Worm (Caenorhabditis elegans): ENCODE data around the gene elb-1.
A peak's percentile ranks its signal among the peaks of the same experiment; 100 is the strongest.

The elb-1 gene

DNA sequence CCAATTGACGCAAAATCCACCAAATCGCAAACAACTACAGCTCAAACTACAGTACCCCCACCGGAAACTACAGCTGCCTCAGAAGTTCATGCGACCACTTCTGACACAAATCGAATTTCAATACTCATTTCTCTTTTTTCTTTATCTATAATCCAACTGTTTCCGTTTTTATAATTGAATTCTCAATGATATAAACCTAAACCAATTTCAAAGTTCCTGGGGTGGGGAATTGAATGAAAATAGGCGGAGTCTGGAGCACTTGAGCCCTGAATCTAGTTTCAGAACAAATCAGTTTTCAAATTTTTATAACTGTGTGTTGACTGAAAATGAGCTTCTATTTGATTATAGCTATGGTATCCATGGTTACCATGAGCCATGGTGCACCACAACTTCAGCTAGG, 23.0 kb downstream of the elb-1 start, which contains the start of gene Y41C4A.6:
Gene Y41C4A.6 (plus strand): TSS at position 301 of the 400 bp plus-strand sequence.
- TF ChIP-seq ceh-82 (tag; optimal IDR thresholded peaks at IDR 0.05): no peak
- TF ChIP-seq lin-15B (tag; optimal IDR thresholded peaks at IDR 0.05): no peak
- no peak for TF ChIP-seq pha-4 (tag; optimal IDR thresholded peaks at IDR 0.05)
- TF ChIP-seq aly-2 (tag; optimal IDR thresholded peaks at IDR 0.05): no peak
- TF ChIP-seq fkh-10 (GFP tag; optimal IDR thresholded peaks at IDR 0.05): no peak
- TF ChIP-seq nhr-237 (tag; optimal IDR thresholded peaks at IDR 0.05): no peak
- no peak for TF ChIP-seq skn-1 (tag; optimal IDR thresholded peaks at IDR 0.05)
- TF ChIP-seq lsy-12 (tag; optimal IDR thresholded peaks at IDR 0.05): no peak
- no peak for TF ChIP-seq ztf-11 (tag; optimal IDR thresholded peaks at IDR 0.05)
- no peak for TF ChIP-seq eor-1 (tag; optimal IDR thresholded peaks at IDR 0.05)
- no peak for TF ChIP-seq mdl-1 (tag; optimal IDR thresholded peaks at IDR 0.05)
- TF ChIP-seq egl-5 (tag; optimal IDR thresholded peaks at IDR 0.05): no peak

DNA sequence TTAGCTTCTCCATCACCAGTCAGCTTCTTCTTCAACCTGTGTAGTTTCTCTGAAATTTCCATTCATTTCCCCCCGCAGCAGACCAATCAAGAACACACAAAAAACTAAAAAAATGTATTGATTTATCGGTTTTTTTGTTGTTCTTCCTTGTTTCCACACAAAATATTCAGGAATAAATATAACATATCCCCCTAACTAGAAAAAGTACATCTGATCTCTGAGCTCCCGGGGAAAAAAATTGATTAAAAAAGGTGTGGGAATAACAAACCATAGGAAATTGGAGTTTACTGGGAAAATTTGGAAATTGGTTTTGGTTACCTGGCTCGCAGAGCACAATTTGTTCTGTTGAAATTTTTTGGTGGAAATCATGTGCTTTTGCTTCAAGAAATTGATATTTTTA, 24.3 kb downstream of the elb-1 start, which contains the start of gene Y41C4A.22:
Gene Y41C4A.22 (plus strand): TSS at position 301 of the 400 bp plus-strand sequence.
- TF ChIP-seq ceh-28 (tag; optimal IDR thresholded peaks at IDR 0.05) (no peak), pha-4 (tag; optimal IDR thresholded peaks at IDR 0.05) (no peak)

DNA sequence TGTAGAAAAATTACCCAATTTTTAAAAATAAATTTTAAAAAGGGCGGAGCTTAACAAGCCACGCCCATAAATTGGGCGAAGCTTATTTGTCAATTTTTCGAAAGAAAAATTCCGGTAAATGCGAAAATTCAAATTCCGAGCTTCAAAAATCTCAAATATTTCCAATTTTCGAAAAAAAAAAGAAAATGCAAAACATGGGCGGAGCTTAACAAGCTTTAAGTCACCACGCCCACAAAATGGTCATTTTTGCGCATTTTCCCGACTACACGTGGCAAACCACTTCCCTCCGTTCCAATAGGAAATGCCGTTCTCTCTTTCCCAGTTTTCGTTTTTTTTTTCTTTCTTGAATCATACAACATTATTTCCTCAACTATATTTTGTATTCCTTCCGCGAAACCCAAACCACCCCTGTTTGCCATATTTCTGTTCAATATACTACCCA, 24.7 kb downstream of the elb-1 start:
- TF ChIP-seq elt-2 (tag; optimal IDR thresholded peaks at IDR 0.05) (peak; percentile 32), nhr-28 (tag; optimal IDR thresholded peaks at IDR 0.05) (no peak), eor-1 (tag; optimal IDR thresholded peaks at IDR 0.05) (no peak), ZK546.5 (tag; optimal IDR thresholded peaks at IDR 0.05) (no peak), nhr-76 (tag; optimal IDR thresholded peaks at IDR 0.05) (no peak), nhr-25 (tag; optimal IDR thresholded peaks at IDR 0.05) (no peak), ama-1 (optimal IDR thresholded peaks at IDR 0.05) (peak; percentile 45), nhr-77 (tag; optimal IDR thresholded peaks at IDR 0.05) (peak; percentile 51), fos-1 (tag; optimal IDR thresholded peaks at IDR 0.05) (no peak), aly-2 (tag; optimal IDR thresholded peaks at IDR 0.05) (peak; percentile 63), lin-15B (tag; optimal IDR thresholded peaks at IDR 0.05) (no peak), nhr-67 (tag; optimal IDR thresholded peaks at IDR 0.05) (no peak), lsy-12 (tag; optimal IDR thresholded peaks at IDR 0.05) (no peak), ztf-4 (tag; optimal IDR thresholded peaks at IDR 0.05) (no peak), pqm-1 (tag; optimal IDR thresholded peaks at IDR 0.05) (no peak), ztf-11 (tag; optimal IDR thresholded peaks at IDR 0.05) (no peak), unc-62 (GFP tag; optimal IDR thresholded peaks at IDR 0.05) (no peak), ceh-28 (tag; optimal IDR thresholded peaks at IDR 0.05) (no peak), nhr-43 (tag; optimal IDR thresholded peaks at IDR 0.05; ENCODE audit: poor library complexity, severe bottlenecking) (peak; percentile 12), fkh-10 (GFP tag; optimal IDR thresholded peaks at IDR 0.05) (no peak)

DNA sequence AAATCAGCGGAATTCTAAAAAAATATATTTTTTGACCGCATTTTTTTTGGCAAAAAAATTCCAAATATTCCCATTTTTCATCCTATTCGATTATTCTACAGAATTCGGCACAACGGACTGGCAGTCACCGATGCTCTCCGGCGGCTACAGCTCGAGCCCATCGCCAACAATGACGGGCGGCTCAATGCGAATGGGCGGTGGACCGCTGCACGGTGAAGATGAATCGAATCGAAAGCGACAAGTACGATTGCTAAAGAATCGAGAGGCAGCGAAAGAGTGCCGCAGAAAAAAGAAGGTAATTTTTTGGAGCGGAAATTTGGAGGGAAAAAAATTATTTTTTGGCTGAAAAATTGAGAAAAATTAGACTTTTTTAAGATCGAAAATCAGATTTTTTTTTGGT, 26.9 kb downstream of the elb-1 start:
- TF ChIP-seq hmg-11 (tag; optimal IDR thresholded peaks at IDR 0.05) (peak; percentile 6), aly-2 (tag; optimal IDR thresholded peaks at IDR 0.05) (no peak)

DNA sequence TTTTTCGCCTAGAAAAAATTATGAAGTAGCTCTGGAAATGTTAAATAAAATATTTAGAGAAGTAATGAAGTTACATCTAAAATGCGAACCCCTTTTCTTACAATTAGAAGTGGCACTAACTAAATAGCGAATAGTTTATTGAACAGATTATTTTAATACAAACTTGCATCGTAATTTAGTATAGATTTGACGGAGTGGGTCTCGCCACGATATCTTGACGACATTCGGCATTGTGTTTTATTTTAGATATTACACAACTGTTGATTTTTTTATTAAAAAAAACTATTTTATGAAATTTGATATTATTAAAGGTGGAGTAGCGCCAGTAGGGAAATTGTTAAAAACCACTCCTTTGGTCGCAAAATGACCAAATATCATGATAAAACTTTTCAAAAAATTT, 29.4 kb downstream of the elb-1 start:
- TF ChIP-seq daf-12 (tag; optimal IDR thresholded peaks at IDR 0.05) (no peak), R02D3.7 (tag; optimal IDR thresholded peaks at IDR 0.05) (no peak), fkh-2 (tag; optimal IDR thresholded peaks at IDR 0.05) (no peak), ztf-4 (tag; optimal IDR thresholded peaks at IDR 0.05) (no peak), elt-3 (tag; optimal IDR thresholded peaks at IDR 0.05) (no peak), eor-1 (tag; optimal IDR thresholded peaks at IDR 0.05) (no peak), aly-2 (tag; optimal IDR thresholded peaks at IDR 0.05) (no peak), lin-15B (tag; optimal IDR thresholded peaks at IDR 0.05) (no peak), ZK546.5 (tag; optimal IDR thresholded peaks at IDR 0.05) (no peak), ceh-28 (tag; optimal IDR thresholded peaks at IDR 0.05) (no peak), tbx-2 (tag; optimal IDR thresholded peaks at IDR 0.05) (no peak), nhr-43 (tag; optimal IDR thresholded peaks at IDR 0.05; ENCODE audit: poor library complexity, severe bottlenecking) (no peak), elt-2 (tag; optimal IDR thresholded peaks at IDR 0.05) (no peak)

DNA sequence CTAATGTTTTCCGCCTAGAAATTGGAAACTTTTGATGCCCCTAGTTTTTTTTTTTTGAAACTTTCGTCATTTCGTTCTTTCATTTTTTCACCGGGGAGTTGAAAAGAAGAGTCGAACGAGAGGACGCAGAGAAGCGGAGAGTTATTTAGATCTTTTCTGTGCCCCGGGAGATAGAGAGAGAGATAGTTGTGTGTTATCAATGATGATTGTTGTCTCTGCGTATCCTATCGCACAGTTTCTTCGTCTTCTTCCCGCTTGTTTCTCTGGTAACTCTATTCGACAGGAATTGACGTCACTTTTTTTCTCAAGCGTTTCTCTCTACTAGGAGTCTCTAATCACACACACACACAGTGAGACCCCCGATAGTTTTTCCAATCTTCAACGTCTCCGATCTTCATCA, 29.9 kb downstream of the elb-1 start:
- TF ChIP-seq lin-39 (tag; optimal IDR thresholded peaks at IDR 0.05) (no peak), elt-3 (tag; optimal IDR thresholded peaks at IDR 0.05) (peak in 2 of 3 experiments; percentile 19 to 78), tbx-2 (tag; optimal IDR thresholded peaks at IDR 0.05) (no peak), ceh-9 (tag; optimal IDR thresholded peaks at IDR 0.05) (no peak), aly-2 (tag; optimal IDR thresholded peaks at IDR 0.05) (no peak), daf-12 (tag; optimal IDR thresholded peaks at IDR 0.05) (no peak), nhr-12 (tag; optimal IDR thresholded peaks at IDR 0.05) (no peak), lsy-12 (tag; optimal IDR thresholded peaks at IDR 0.05) (peak; percentile 16), nhr-23 (tag; optimal IDR thresholded peaks at IDR 0.05) (peak; percentile 67), unc-62 (GFP tag; optimal IDR thresholded peaks at IDR 0.05) (peak; percentile 5), unc-39 (tag; optimal IDR thresholded peaks at IDR 0.05) (no peak), ceh-16 (tag; optimal IDR thresholded peaks at IDR 0.05) (no peak), R02D3.7 (tag; optimal IDR thresholded peaks at IDR 0.05) (peak; percentile 47), nhr-43 (tag; optimal IDR thresholded peaks at IDR 0.05; ENCODE audit: poor library complexity, severe bottlenecking) (peak; percentile 32), mml-1 (tag; optimal IDR thresholded peaks at IDR 0.05) (no peak), nhr-76 (tag; optimal IDR thresholded peaks at IDR 0.05) (no peak), ztf-4 (tag; optimal IDR thresholded peaks at IDR 0.05) (no peak), pqm-1 (tag; optimal IDR thresholded peaks at IDR 0.05) (peak; percentile 90), jun-1 (tag; optimal IDR thresholded peaks at IDR 0.05) (peak; percentile 92), nhr-25 (tag; optimal IDR thresholded peaks at IDR 0.05) (no peak), ama-1 (optimal IDR thresholded peaks at IDR 0.05) (peak; percentile 3), ceh-82 (tag; optimal IDR thresholded peaks at IDR 0.05) (no peak), hmg-11 (tag; optimal IDR thresholded peaks at IDR 0.05) (no peak), fkh-2 (tag; optimal IDR thresholded peaks at IDR 0.05) (no peak), zag-1 (tag; optimal IDR thresholded peaks at IDR 0.05) (no peak)
